Worm (Caenorhabditis elegans) whole organism, early embryonic: ENCODE data around the gene Y46H3D.1.

Experiments used
- B0310.2 ChIP-seq: sonication (generic microtip); optimal IDR thresholded peaks from 2 replicates; lab custom pipeline; 2016; ENCODE audit warnings: mild to moderate bottlenecking, missing genetic modification characterization, missing compliant biosample characterization
- F13C5.2 ChIP-seq: sonication (generic microtip); optimal IDR thresholded peaks from 2 replicates; lab custom pipeline; 2017; ENCODE audit warnings: mild to moderate bottlenecking, missing genetic modification characterization, inconsistent platforms, missing compliant biosample characterization
- aly-1 ChIP-seq: sonication (generic microtip); optimal IDR thresholded peaks from 2 replicates; lab custom pipeline; 2016; ENCODE audit warnings: missing genetic modification characterization, missing compliant biosample characterization
- ama-1 ChIP-seq: fragments of 150-350 bp; optimal IDR thresholded peaks from 2 replicates; lab custom pipeline; 2014
- ceh-36 ChIP-seq: sonication (generic microtip); optimal IDR thresholded peaks from 2 replicates; lab custom pipeline; 2016; ENCODE audit warnings: missing genetic modification characterization, inconsistent platforms, missing compliant biosample characterization
- flt-1 ChIP-seq: fragments of 200-800 bp; sonication (Bioruptor generic); IDR thresholded peaks from 2 replicates; pipeline ENCODE4 v1.3.6; 2022; ENCODE audit warnings: missing genetic modification characterization, missing compliant biosample characterization
- hmbx-1 ChIP-seq: sonication (generic microtip); optimal IDR thresholded peaks from 2 replicates; lab custom pipeline; 2016; ENCODE audit warnings: mild to moderate bottlenecking, missing genetic modification characterization, missing compliant biosample characterization
- hmg-4 ChIP-seq: fragments of 200-800 bp; sonication (Bioruptor generic); optimal IDR thresholded peaks from 2 replicates; lab custom pipeline; 2018; ENCODE audit warnings: mild to moderate bottlenecking, missing genetic modification characterization, missing compliant biosample characterization
- sea-1 ChIP-seq: fragments of 200-800 bp; sonication (Bioruptor generic); conservative IDR thresholded peaks from 2 replicates; pipeline ENCODE4 v1.3.6; 2022; ENCODE audit warnings: missing genetic modification characterization, missing compliant biosample characterization
- tbx-11 ChIP-seq: fragments of 200-800 bp; sonication (Bioruptor generic); IDR thresholded peaks from 2 replicates; pipeline ENCODE4 v1.3.6; 2022; ENCODE audit warnings: missing genetic modification characterization, missing compliant biosample characterization

DNA sequence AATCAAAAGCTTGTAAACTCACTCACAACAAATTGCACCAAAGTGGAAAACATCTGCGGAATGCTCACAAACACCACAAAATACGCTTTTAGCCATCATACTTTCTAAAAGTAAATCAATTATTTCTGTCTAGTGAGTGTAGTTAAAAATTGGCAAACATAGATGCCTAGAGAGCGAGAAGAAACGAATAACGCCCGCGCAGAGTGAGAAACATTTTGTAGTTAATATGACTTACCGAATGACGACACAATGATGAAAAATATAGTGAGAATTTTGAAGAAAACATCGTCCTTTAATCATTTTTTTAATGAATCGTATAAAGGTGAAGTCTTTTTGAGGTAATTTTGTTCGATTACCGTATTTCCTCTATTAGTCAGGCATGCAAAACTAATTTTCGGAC is 13.0 kb upstream of the Y46H3D.1 start, which contains the start of gene nhr-238:
- TF ChIP-seq B0310.2 (tag; lab: Kevin White, UChicago) (no peak), ama-1 (lab: Kevin White, UChicago) (no peak), aly-1 (tag; lab: Kevin White, UChicago) (no peak), F13C5.2 (tag; lab: Kevin White, UChicago) (no peak), sea-1 (GFP tag; lab: Robert Waterston, UW) (no peak), hmbx-1 (tag; lab: Kevin White, UChicago) (no peak), flt-1 (no peak), hmg-4 (GFP tag; lab: Kevin White, UChicago) (no peak), ceh-36 (no peak), tbx-11 (no peak)
